Fruit fly (Drosophila melanogaster): ENCODE data around the gene natalisin.

DNA sequence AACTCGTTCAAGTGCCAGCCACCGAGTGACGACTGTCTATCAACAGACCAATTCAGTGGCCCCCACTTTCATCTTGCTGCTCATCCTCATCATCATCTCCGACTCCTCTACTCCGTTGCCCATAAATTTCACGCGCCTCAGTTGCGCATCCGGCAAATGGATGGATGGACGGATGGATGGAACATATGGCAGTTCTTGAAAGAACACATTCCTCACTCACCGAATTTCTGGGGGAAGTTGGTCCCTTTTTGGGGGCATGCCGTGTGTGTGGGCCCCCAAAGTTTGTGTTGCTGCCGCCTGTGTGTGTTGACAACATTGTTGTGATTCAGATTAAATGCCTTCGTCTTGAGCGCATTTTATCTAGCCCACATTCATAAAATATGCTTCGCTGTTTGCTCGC is 2.7 kb upstream of the natalisin start:
- TF ChIP-seq Sp1 (GFP tag; optimal IDR thresholded peaks at IDR 0.05) (no peak), br (GFP tag; optimal IDR thresholded peaks at IDR 0.05) (no peak), fru (GFP tag; optimal IDR thresholded peaks at IDR 0.05) (no peak), lola (GFP tag; optimal IDR thresholded peaks at IDR 0.05) (no peak), N (GFP tag; optimal IDR thresholded peaks at IDR 0.05) (no peak), HLH106 (tag; optimal IDR thresholded peaks at IDR 0.05) (no peak), Mio (GFP tag; optimal IDR thresholded peaks at IDR 0.05) (no peak), woc (GFP tag; optimal IDR thresholded peaks at IDR 0.05) (no peak), Hnf4 (GFP tag; optimal IDR thresholded peaks at IDR 0.05) (no peak), psq (GFP tag; optimal IDR thresholded peaks at IDR 0.05) (no peak), Jra (GFP tag; optimal IDR thresholded peaks at IDR 0.05) (no peak), Myc (optimal IDR thresholded peaks at IDR 0.05) (no peak), pan (optimal IDR thresholded peaks at IDR 0.05) (no peak)
